Fruit fly (Drosophila melanogaster) whole organism, wandering third instar larva: ENCODE data around the gene Glys.
A peak's percentile ranks its signal among the peaks of the same experiment; 100 is the strongest.

Source experiments
- Abd-B ChIP-seq: fragments of >200 bp; optimal IDR thresholded peaks from 2 replicates; lab custom pipeline; 2017; ENCODE audit warnings: missing biosample characterization, missing genetic modification characterization
- CG32264 ChIP-seq: fragments of 200-800 bp; sonication (Bioruptor generic); optimal IDR thresholded peaks from 2 replicates; lab custom pipeline; 2016; ENCODE audit warnings: missing biosample characterization, missing genetic modification characterization
- CG9705 ChIP-seq: fragments of 200-800 bp; sonication (Bioruptor generic); optimal IDR thresholded peaks from 2 replicates; lab custom pipeline; 2018; ENCODE audit warnings: missing biosample characterization, mild to moderate bottlenecking, missing genetic modification characterization
- CrebA ChIP-seq: fragments of 200-800 bp; sonication (Bioruptor generic); optimal IDR thresholded peaks from 2 replicates; lab custom pipeline; 2016; ENCODE audit warnings: missing biosample characterization, mild to moderate bottlenecking, missing genetic modification characterization, borderline replicate concordance
- Dfd ChIP-seq: fragments of >200 bp; optimal IDR thresholded peaks from 2 replicates; lab custom pipeline; 2017; ENCODE audit warnings: missing biosample characterization, missing genetic modification characterization
- Dif ChIP-seq: fragments of 200-275, 200-300 bp; sonication (Bioruptor generic); optimal IDR thresholded peaks from 2 replicates; lab custom pipeline; 2018; ENCODE audit warnings: missing biosample characterization, missing genetic modification characterization; ENCODE audit not compliant: partially characterized antibody
- GATAd ChIP-seq: sonication (Bioruptor generic); optimal IDR thresholded peaks from 2 replicates; lab custom pipeline; 2016; ENCODE audit warnings: missing biosample characterization, missing genetic modification characterization
- HLH106 ChIP-seq: fragments of 200-800 bp; optimal IDR thresholded peaks from 3 replicates; lab custom pipeline; 2019; ENCODE audit warnings: missing biosample characterization, mild to moderate bottlenecking, missing genetic modification characterization, moderate library complexity
- Hnf4 ChIP-seq: fragments of 200-800 bp; sonication (Bioruptor generic); optimal IDR thresholded peaks from 2 replicates; lab custom pipeline; 2016; ENCODE audit warnings: missing biosample characterization, mild to moderate bottlenecking, missing genetic modification characterization
- Hr78 ChIP-seq: fragments of >200 bp; optimal IDR thresholded peaks from 2 replicates; lab custom pipeline; 2017; ENCODE audit warnings: missing biosample characterization, missing genetic modification characterization
- Hr83 ChIP-seq: fragments of 200-300 bp; sonication (Bioruptor generic); optimal IDR thresholded peaks from 2 replicates; lab custom pipeline; 2016; ENCODE audit warnings: missing biosample characterization, mild to moderate bottlenecking, missing genetic modification characterization, moderate library complexity; ENCODE audit not compliant: poor library complexity, severe bottlenecking
- Jra ChIP-seq: sonication (Bioruptor generic); optimal IDR thresholded peaks from 2 replicates; lab custom pipeline; 2016; ENCODE audit warnings: missing biosample characterization, missing genetic modification characterization
- Mio ChIP-seq: sonication (Bioruptor generic); optimal IDR thresholded peaks from 2 replicates; lab custom pipeline; 2016; ENCODE audit warnings: missing biosample characterization, missing genetic modification characterization
- Myc ChIP-seq: fragments of >200 bp; optimal IDR thresholded peaks from 2 replicates; lab custom pipeline; 2017
- N ChIP-seq: fragments of >200 bp; optimal IDR thresholded peaks from 2 replicates; lab custom pipeline; 2018; ENCODE audit warnings: missing biosample characterization, missing external identifiers, missing genetic modification characterization
- OdsH ChIP-seq: fragments of 200-800 bp; sonication (Bioruptor generic); optimal IDR thresholded peaks from 2 replicates; lab custom pipeline; 2016; ENCODE audit warnings: missing biosample characterization, mild to moderate bottlenecking, missing genetic modification characterization
- Rel ChIP-seq, 2 experiments: fragments of 200-800 bp; sonication (Bioruptor generic) in 1 of 2; optimal IDR thresholded peaks; 2 replicates in 1 of 2; 3 replicates in 1 of 2; lab custom pipeline; 2016 to 2019; ENCODE audit warnings: mild to moderate bottlenecking in 2 of 2, missing biosample characterization in 2 of 2, missing genetic modification characterization in 2 of 2, moderate library complexity in 1 of 2
- Sp1 ChIP-seq: fragments of 200-800 bp; sonication (Bioruptor generic); optimal IDR thresholded peaks from 3 replicates; lab custom pipeline; 2019; ENCODE audit warnings: missing biosample characterization, mild to moderate bottlenecking, missing genetic modification characterization, moderate library complexity
- Vsx2 ChIP-seq: fragments of 200-300, 225-300 bp; sonication (Bioruptor generic); optimal IDR thresholded peaks from 2 replicates; lab custom pipeline; 2018; ENCODE audit warnings: missing biosample characterization, missing genetic modification characterization; ENCODE audit not compliant: partially characterized antibody
- br ChIP-seq: fragments of 200-800 bp; sonication (Bioruptor generic); optimal IDR thresholded peaks from 2 replicates; lab custom pipeline; 2016; ENCODE audit warnings: missing biosample characterization, missing genetic modification characterization
- brk ChIP-seq: fragments of 200-800 bp; sonication (Bioruptor generic); optimal IDR thresholded peaks from 2 replicates; lab custom pipeline; 2016; ENCODE audit warnings: missing biosample characterization, mild to moderate bottlenecking, missing genetic modification characterization
- dl ChIP-seq, 2 experiments: fragments of 175-275, 200-275 bp in 1 of 2; fragments of 200-275 bp in 1 of 2; sonication (Bioruptor generic); optimal IDR thresholded peaks; lab custom pipeline; 2018; ENCODE audit warnings: mild to moderate bottlenecking in 2 of 2, missing biosample characterization in 2 of 2, missing genetic modification characterization in 2 of 2, moderate library complexity in 2 of 2; ENCODE audit not compliant: partially characterized antibody in 2 of 2, insufficient read depth in 1 of 2
- dmrt93B ChIP-seq: fragments of 200-800 bp; sonication (Bioruptor generic); optimal IDR thresholded peaks from 2 replicates; lab custom pipeline; 2018; ENCODE audit warnings: missing biosample characterization, mild to moderate bottlenecking, missing genetic modification characterization
- dsf ChIP-seq: sonication (Bioruptor generic); optimal IDR thresholded peaks from 2 replicates; lab custom pipeline; 2016; ENCODE audit warnings: missing biosample characterization, missing genetic modification characterization, borderline replicate concordance
- ey ChIP-seq: fragments of 200-800 bp; sonication (Bioruptor generic); optimal IDR thresholded peaks from 2 replicates; lab custom pipeline; 2016; ENCODE audit warnings: missing biosample characterization, missing genetic modification characterization
- foxo ChIP-seq, 2 experiments: fragments of 200-800 bp; sonication (Bioruptor generic); optimal IDR thresholded peaks; 2 replicates in 1 of 2; 3 replicates in 1 of 2; lab custom pipeline; 2016 to 2017; ENCODE audit warnings: missing biosample characterization in 2 of 2, missing genetic modification characterization in 2 of 2
- fru ChIP-seq: fragments of 200-800 bp; sonication (Bioruptor generic); optimal IDR thresholded peaks from 3 replicates; lab custom pipeline; 2016; ENCODE audit warnings: missing biosample characterization, mild to moderate bottlenecking, missing genetic modification characterization
- h ChIP-seq: fragments of 200-800 bp; sonication (Bioruptor generic); optimal IDR thresholded peaks from 3 replicates; lab custom pipeline; 2016; ENCODE audit warnings: missing biosample characterization, mild to moderate bottlenecking, missing genetic modification characterization
- jim ChIP-seq: fragments of 175-275, 200-325 bp; sonication (Bioruptor generic); optimal IDR thresholded peaks from 2 replicates; lab custom pipeline; 2016; ENCODE audit warnings: missing biosample characterization, mild to moderate bottlenecking, missing genetic modification characterization
- lola ChIP-seq: fragments of >200 bp; optimal IDR thresholded peaks from 2 replicates; lab custom pipeline; 2017; ENCODE audit warnings: missing biosample characterization, missing genetic modification characterization
- pan ChIP-seq: fragments of >200 bp; optimal IDR thresholded peaks from 2 replicates; lab custom pipeline; 2017
- psq ChIP-seq: fragments of 200-800 bp; sonication (Bioruptor generic); optimal IDR thresholded peaks from 3 replicates; lab custom pipeline; 2017; ENCODE audit warnings: missing biosample characterization, mild to moderate bottlenecking, missing genetic modification characterization, moderate library complexity
- rgr ChIP-seq: fragments of 200-800 bp; sonication (Bioruptor generic); optimal IDR thresholded peaks from 3 replicates; lab custom pipeline; 2016; ENCODE audit warnings: missing biosample characterization, mild to moderate bottlenecking, missing genetic modification characterization
- sage ChIP-seq: fragments of 200-800 bp; sonication (Bioruptor generic); optimal IDR thresholded peaks from 2 replicates; lab custom pipeline; 2016; ENCODE audit warnings: missing biosample characterization, mild to moderate bottlenecking, missing genetic modification characterization
- sv ChIP-seq: fragments of 200-800 bp; sonication (Bioruptor generic); optimal IDR thresholded peaks from 3 replicates; lab custom pipeline; 2016; ENCODE audit warnings: missing biosample characterization, missing genetic modification characterization
- tai ChIP-seq: sonication (Bioruptor generic); optimal IDR thresholded peaks from 2 replicates; lab custom pipeline; 2016; ENCODE audit warnings: missing biosample characterization, missing genetic modification characterization
- usp ChIP-seq: fragments of >200 bp; optimal IDR thresholded peaks from 2 replicates; lab custom pipeline; 2017; ENCODE audit warnings: missing biosample characterization, missing genetic modification characterization
- woc ChIP-seq: sonication (Bioruptor generic); optimal IDR thresholded peaks from 2 replicates; lab custom pipeline; 2016; ENCODE audit warnings: missing biosample characterization, mild to moderate bottlenecking, missing genetic modification characterization

Glys gene

DNA sequence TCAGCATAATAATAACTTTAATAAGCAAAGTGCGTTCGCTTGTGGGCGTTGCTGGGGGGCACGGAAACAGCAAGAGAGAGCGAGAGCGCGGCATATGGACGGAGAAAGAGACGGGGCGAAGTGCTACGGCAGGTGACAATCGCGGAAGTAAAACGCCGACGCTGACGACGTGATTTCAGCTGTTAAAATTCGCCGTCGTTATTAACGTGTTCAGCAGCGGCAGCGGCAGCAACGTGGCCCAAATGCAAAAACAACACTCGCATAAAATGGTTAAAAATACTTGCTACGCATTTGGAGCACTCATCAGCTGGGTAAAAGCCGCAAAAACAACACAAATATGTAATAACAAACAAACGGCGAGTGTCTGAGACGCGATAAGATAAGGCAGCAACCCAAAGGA, 54.5 kb downstream of the Glys start:
- TF ChIP-seq usp (GFP tag; lab: Kevin White, UChicago), result no peak
- no peak for TF ChIP-seq fru (GFP tag; lab: Kevin White, UChicago)
- no peak for TF ChIP-seq foxo (GFP tag; optimal IDR thresholded peaks at IDR 0.05; lab: Kevin White, UChicago)
- TF ChIP-seq pan, result no peak
- TF ChIP-seq dmrt93B, result no peak
- no peak for TF ChIP-seq HLH106 (tag; lab: Kevin White, UChicago)
- TF ChIP-seq sage, result no peak
- no peak for TF ChIP-seq Dif
- TF ChIP-seq ey (GFP tag; lab: Kevin White, UChicago), result no peak
- TF ChIP-seq sv (GFP tag; lab: Kevin White, UChicago), result no peak
- no peak for TF ChIP-seq GATAd (GFP tag; lab: Kevin White, UChicago)
- TF ChIP-seq dsf (GFP tag; lab: Kevin White, UChicago), result no peak
- no peak for TF ChIP-seq jim
- TF ChIP-seq tai (GFP tag; lab: Kevin White, UChicago), result no peak
- no peak for TF ChIP-seq Hr83 (GFP tag; lab: Kevin White, UChicago)
- no peak for TF ChIP-seq Hr78 (GFP tag; lab: Kevin White, UChicago)
- TF ChIP-seq Myc (lab: Kevin White, UChicago), result no peak
- TF ChIP-seq lola (GFP tag; lab: Kevin White, UChicago), result no peak

DNA sequence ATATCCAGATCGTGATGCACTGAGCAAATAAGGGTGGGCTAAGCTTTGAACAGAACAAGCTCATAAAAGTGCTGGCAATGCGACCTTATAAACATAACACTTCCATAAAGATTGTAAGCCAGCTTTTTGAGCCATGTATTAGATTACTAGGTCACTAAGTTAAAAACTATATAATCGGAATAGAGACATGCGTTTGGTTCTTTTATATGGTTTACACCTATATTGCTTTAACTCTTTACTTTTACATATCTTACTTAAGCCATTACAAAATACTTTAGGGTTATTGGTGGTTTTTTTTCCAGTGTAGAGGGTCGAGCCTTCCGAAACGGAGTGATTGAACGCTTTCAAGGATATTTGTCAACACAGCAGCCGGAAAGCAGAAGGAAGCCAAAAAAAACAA, 55.0 kb downstream of the Glys start:
- no peak for TF ChIP-seq Dfd
- no peak for TF ChIP-seq Jra (GFP tag; lab: Kevin White, UChicago)
- TF ChIP-seq Rel (GFP tag; optimal IDR thresholded peaks at IDR 0.05; lab: Kevin White, UChicago), result no peak
- TF ChIP-seq Rel (tag; optimal IDR thresholded peaks at IDR 0.05; lab: Kevin White, UChicago), result no peak
- no peak for TF ChIP-seq Hr78 (GFP tag; lab: Kevin White, UChicago)
- no peak for TF ChIP-seq sage
- TF ChIP-seq Hr83 (GFP tag; lab: Kevin White, UChicago), result no peak
- TF ChIP-seq rgr (GFP tag; lab: Kevin White, UChicago), result peak; percentile 63
- no peak for TF ChIP-seq lola (GFP tag; lab: Kevin White, UChicago)
- peak; percentile 69 for TF ChIP-seq h
- TF ChIP-seq Vsx2 (GFP tag; lab: Kevin White, UChicago), result no peak
- TF ChIP-seq pan, result no peak
- peak; percentile 34 for TF ChIP-seq brk
- TF ChIP-seq ey (GFP tag; lab: Kevin White, UChicago), result peak; percentile 73
- peak; percentile 80 for TF ChIP-seq HLH106 (tag; lab: Kevin White, UChicago)
- no peak for TF ChIP-seq N (GFP tag; lab: Kevin White, UChicago)
- no peak for TF ChIP-seq Myc (lab: Kevin White, UChicago)
- TF ChIP-seq Mio (GFP tag; lab: Kevin White, UChicago), result no peak
- TF ChIP-seq Sp1 (GFP tag; lab: Kevin White, UChicago), result peak; percentile 73
- TF ChIP-seq Abd-B, result no peak
- TF ChIP-seq dsf (GFP tag; lab: Kevin White, UChicago), result peak; percentile 8
- TF ChIP-seq foxo (GFP tag; optimal IDR thresholded peaks at IDR 0.05; lab: Kevin White, UChicago), result peak in 1 of 2 experiments; percentile 70
- TF ChIP-seq woc (GFP tag; lab: Kevin White, UChicago), result peak; percentile 67
- TF ChIP-seq tai (GFP tag; lab: Kevin White, UChicago), result peak; percentile 61
- TF ChIP-seq Dif, result no peak
- TF ChIP-seq Hnf4 (GFP tag; lab: Kevin White, UChicago), result peak; percentile 53
- TF ChIP-seq CG32264 (GFP tag; lab: Kevin White, UChicago), result peak; percentile 27
- no peak for TF ChIP-seq dl (GFP tag; optimal IDR thresholded peaks at IDR 0.05; lab: Kevin White, UChicago; ENCODE audit: insufficient read depth in 1 of 2, partially characterized antibody in 2 of 2)
- TF ChIP-seq CrebA (GFP tag; lab: Kevin White, UChicago), result no peak
- TF ChIP-seq dmrt93B, result peak; percentile 58
- TF ChIP-seq jim, result no peak
- no peak for TF ChIP-seq sv (GFP tag; lab: Kevin White, UChicago)
- peak; percentile 78 for TF ChIP-seq fru (GFP tag; lab: Kevin White, UChicago)
- TF ChIP-seq usp (GFP tag; lab: Kevin White, UChicago), result no peak
- TF ChIP-seq br (GFP tag; lab: Kevin White, UChicago), result peak; percentile 49
- peak; percentile 40 for TF ChIP-seq psq (GFP tag; lab: Kevin White, UChicago)
- TF ChIP-seq GATAd (GFP tag; lab: Kevin White, UChicago), result no peak
- TF ChIP-seq OdsH, result peak; percentile 71
- TF ChIP-seq CG9705 (GFP tag; lab: Kevin White, UChicago), result peak; percentile 63
